Fruit fly (Drosophila melanogaster): Measurements from ENCODE around the gene TpnC73F.

dm6 chr3L:17016576-17016917 lies 29.3 kb upstream of the TpnC73F start:
- TF ChIP-seq ssp (GFP tag; IDR thresholded peaks at IDR 0.05) = no peak
- no peak for TF ChIP-seq pnt (GFP tag; optimal IDR thresholded peaks at IDR 0.05)
- TF ChIP-seq row (GFP tag; IDR thresholded peaks at IDR 0.05) = no peak
- no peak for TF ChIP-seq corto (GFP tag; optimal IDR thresholded peaks at IDR 0.05)
